Worm (Caenorhabditis elegans) whole organism, dauer: ENCODE measurements around the gene snf-5.

Experiments used
- unc-62 ChIP-seq: sonication (generic microtip); optimal IDR thresholded peaks from 2 replicates; lab custom pipeline; 2017; ENCODE audit warnings: missing biosample characterization, missing genetic modification reagents, missing genetic modification characterization

Gene snf-5

DNA sequence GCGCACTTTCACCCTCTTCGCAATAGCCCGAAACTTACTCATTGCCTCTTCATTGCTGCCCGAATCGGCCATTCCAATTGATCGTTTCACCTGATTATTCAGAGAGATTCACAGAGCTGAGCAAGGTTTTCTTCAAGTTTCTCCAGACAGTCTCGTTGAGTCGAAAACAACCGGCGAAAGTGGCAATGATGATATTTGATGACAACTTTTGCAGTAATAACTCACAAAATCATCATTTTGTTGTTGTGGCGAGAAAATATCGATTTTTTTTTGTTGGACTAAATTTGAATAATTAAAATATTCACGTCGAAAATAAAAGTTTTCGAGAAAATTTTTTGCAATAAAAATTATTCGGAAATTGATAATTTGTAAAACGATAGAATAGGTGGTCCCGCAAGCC is at the start of gene snf-5:
Gene snf-5 (minus strand): TSS at position 182 of the 400 bp plus-strand sequence.
- no peak for TF ChIP-seq unc-62 (GFP tag; lab: Kevin White, UChicago)

DNA sequence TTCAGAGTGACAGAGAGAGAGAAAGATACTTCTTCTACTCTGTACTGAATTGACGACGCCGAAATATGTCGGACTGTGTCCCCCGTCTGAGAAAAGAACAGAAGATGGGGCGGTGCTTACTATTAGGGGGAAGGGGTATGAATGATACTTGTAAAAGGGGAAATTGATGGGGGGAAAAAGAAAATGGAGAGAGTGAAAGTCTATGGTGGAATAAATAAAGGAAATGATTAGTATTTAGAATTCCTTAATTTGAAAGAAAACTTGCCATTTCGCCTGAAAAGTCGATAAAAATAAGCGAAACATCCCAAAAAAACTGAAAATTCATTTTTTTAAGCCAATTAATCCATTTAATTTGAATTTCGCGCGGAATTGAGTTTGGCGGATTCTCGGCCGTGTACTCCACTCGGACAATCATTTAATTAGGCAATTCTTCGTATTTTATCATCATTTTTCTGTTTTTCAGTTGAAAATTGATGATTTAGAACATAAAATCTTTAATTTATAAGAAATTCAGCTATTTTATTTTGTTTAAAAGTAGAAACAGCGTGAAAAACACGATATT is 49.0 kb upstream of the snf-5 start, which contains the start of gene F35C5.12:
Gene F35C5.12 (minus strand): TSS at position 51 of the 562 bp plus-strand sequence.
- no peak for TF ChIP-seq unc-62 (GFP tag; lab: Kevin White, UChicago)

DNA sequence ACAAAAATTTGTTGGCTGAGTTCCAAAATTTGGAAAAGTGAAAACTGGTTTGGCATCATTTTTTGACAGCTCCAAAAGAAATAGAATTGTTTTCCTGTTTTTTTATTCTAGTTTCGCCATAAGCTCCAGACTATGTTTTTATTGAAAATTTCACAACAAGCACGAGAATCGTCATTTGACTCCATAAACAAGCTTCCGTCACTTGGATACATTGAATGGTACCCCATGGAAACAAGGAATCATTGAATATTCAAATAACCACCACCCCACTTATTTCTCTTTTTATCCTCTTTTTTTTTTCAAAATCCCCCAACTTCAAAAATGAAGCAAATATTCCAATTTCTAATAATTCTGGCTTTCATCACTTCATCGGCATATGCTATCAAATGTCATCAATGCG is 43.2 kb upstream of the snf-5 start, which contains the start of gene ddn-2:
Gene ddn-2 (plus strand): TSS at position 301 of the 400 bp plus-strand sequence.
- no peak for TF ChIP-seq unc-62 (GFP tag; lab: Kevin White, UChicago)

DNA sequence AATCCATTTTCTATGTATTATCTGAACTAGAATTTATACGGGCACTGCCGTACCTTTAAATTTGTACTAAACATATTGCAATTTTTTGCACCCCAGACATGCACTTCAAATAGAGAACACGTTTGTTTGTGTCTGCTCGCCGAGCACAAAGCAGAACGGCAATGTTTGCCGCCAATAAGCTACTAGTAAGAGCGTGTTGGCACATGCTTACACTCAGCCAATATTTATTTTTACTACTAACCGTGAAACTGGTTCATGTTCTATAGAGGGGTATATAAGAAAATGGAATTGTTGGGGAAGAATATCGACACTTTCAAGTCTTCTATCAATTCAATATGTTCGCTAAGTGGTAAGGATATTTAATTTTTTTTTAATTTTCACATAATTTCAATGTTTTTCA is 41.5 kb upstream of the snf-5 start, which contains the start of gene nspb-11:
Gene nspb-11 (plus strand): TSS at position 301 of the 400 bp plus-strand sequence.
- TF ChIP-seq unc-62 (GFP tag; lab: Kevin White, UChicago) = no peak

DNA sequence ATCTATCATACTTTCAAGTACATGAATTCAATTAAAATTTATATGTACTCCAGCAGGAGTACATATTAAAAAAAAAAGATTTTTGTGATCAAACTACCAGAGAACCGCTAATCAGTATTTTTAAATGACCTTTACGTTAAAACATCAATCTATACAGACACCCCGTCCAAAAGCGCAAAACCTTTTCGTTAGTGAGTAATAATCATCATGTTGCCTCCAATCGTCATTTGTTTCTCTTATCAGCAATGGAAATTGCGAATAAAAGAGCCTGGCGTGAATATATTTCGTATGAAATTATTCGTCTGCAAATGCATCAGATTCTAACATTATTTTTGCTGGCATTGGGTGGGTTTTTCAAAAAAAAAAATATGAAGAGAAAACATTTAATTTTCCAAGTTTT is 38.6 kb upstream of the snf-5 start, which contains the start of gene clec-66:
Gene clec-66 (plus strand): TSS at position 225 of the 400 bp plus-strand sequence.
- no peak for TF ChIP-seq unc-62 (GFP tag; lab: Kevin White, UChicago)

DNA sequence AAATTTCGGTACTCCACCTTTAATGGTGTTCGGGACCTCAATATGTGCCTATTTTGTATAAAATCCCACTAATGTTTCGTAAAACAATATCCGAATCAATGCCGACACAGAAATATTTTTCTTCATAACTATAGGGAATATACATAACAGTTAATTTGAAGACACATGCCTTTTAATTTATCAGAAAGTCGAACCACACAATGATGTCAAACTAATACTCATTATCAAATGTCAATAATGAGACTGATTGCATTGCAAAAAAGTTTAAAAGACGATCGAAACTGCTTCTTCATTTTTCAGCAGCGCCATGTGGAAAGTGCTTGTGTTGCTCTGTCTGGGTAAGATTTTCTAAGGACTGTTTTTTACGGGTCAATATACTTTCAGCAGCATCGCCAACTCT is 35.4 kb upstream of the snf-5 start, which contains the start of gene clec-65:
Gene clec-65 (plus strand): TSS at position 301 of the 400 bp plus-strand sequence.
- no peak for TF ChIP-seq unc-62 (GFP tag; lab: Kevin White, UChicago)

DNA sequence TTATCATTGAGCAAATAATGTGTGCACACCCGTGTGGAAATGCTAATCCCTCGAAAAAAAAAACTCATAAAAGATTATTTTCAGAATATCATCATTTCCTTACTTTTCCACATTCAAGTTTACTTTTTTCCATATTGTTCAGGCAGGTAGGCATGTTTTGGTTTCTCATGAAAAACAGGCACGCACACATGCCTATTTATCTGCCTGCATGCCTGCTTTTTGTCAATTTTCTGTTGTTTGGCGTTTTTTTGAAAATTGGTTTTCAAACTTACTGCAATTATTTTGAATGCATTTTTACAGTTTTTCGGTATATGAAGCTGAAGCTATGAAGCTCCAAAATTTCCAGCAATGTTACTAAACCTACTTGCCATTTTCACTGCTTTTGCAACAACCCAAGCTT is 32.4 kb upstream of the snf-5 start, which contains the start of gene clec-64:
Gene clec-64 (plus strand): TSS at position 301 of the 400 bp plus-strand sequence.
- TF ChIP-seq unc-62 (GFP tag; lab: Kevin White, UChicago) = no peak

DNA sequence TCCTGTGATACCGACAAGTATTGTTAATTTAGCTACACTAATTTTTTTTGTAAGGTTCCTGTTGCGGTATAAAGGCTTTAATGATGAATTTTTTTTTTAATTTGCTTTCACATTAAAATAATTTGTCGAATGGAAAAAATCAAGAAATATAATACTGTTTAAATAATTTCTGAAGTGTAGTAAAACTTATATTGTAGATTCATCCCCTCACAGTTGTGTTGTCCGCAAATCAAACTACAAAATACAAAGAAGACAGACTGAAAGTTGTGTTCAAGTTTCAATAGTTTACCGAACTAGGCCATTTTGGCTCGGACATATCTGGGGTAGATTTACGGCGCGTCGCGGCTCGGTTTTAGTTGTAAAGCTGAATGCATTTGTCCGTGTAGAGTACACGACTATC is 31.8 kb upstream of the snf-5 start:
- no peak for TF ChIP-seq unc-62 (GFP tag; lab: Kevin White, UChicago)

DNA sequence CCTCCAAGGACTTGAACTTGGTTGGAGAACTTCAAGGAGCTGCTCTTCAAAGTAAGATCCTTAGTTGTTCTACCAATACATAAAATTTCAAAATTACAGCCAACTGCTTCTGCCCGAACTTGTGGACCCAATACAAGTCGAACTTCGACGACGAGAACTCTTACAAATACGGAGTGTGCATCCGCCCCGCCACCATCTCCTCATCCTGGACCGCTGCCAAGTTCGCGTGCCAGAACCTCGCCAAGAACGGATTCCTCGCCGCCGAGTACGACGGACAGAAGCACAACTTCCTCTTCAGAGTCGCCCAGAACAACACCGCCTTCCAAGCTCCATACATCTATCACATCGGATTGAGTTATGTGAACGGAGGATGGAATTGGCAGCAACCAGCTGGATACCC is 31.1 kb upstream of the snf-5 start:
- TF ChIP-seq unc-62 (GFP tag; lab: Kevin White, UChicago) = no peak

DNA sequence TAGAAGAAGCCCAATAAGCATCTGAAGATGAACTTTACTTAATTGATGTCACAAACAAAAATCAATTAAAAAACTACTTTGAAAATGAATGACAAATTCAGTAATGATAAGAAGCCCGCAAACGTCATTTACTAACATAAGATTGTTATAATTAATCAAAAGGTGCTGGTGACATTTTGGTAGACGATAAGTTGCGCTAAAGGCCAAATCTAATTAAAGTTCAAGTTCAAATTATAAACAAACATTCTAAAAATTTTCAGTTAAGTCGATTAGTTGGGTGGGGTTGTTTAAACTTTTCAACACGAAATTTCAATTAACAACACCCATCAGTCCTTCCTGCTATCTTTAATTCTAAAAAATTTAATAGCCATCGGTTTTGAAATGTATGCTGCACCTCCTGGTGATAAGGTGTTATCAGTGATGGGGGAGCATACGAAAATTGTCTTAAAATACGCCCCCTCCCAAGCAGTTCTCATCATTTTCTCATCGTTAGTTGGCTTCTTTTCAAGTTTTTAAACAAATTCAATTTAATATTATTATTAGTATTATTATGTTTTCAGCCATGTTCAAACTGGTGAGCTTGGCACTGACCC is 29.6 kb upstream of the snf-5 start, which contains the start of the genes clec-62 and clec-63:
Gene clec-62 (minus strand): TSS at position 51 of the 593 bp plus-strand sequence.
Gene clec-63 (plus strand): TSS at position 561 of the 593 bp plus-strand sequence.
- no peak for TF ChIP-seq unc-62 (GFP tag; lab: Kevin White, UChicago)

DNA sequence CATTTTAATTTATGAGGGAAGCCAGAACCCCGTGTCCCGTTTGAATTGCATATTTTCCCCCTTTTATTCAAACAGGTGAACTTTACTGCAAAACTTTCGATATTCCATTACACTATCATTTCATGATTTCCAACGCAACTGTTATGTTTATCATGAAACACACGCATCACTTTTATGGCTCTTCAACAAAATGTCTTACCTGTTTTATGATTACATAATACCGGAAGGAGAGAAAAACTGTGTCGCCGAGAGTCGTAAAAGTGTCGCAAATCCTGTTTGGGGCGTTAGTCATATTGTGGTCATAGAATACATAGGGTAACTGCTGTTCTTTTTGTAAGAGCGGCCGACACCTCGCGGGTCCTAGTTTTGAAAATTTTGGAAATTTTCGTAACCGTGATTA is 26.8 kb upstream of the snf-5 start:
- TF ChIP-seq unc-62 (GFP tag; lab: Kevin White, UChicago) = no peak

DNA sequence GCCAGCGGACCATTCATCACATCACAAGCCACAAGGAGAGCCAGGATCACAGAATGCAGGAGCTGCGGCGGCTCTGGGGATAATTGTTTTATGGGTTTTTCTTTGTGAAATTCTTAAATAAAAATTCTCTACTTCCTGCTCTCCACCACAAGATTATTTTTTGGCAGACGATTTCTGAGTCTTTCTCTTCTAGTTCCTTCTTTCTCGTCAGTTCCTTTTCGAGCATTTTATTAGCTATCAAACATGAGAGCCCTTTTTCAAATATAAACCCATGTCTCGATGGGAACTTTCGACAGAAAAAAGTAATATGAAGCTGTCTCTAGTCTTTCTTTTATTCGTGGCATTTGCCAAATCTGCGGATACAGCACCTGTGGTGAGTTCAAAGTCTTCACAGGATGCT is 22.9 kb upstream of the snf-5 start, which contains the start of gene F35C5.3:
Gene F35C5.3 (plus strand): TSS at position 301 of the 400 bp plus-strand sequence.
- TF ChIP-seq unc-62 (GFP tag; lab: Kevin White, UChicago) = no peak

DNA sequence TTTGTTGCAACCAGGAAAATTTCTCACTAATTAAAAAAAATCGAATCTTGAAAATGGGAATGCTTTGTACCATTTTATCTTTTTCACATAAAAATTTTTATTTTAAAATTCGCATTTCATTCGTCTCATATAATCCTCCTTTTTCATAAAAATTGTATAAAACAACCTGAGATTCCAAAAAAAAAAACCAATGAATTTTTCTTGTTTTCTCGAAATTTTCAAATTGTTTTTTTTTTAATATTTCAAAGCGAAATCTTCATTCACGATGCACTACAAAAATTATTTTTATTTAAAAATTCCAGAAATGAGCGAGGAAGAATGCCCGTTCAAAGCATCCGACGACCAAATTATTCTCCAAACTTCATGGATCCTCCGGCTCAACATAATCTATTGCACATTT is 19.4 kb upstream of the snf-5 start, which contains the start of gene sra-14:
Gene sra-14 (plus strand): TSS at position 301 of the 400 bp plus-strand sequence.
- TF ChIP-seq unc-62 (GFP tag; lab: Kevin White, UChicago) = no peak

DNA sequence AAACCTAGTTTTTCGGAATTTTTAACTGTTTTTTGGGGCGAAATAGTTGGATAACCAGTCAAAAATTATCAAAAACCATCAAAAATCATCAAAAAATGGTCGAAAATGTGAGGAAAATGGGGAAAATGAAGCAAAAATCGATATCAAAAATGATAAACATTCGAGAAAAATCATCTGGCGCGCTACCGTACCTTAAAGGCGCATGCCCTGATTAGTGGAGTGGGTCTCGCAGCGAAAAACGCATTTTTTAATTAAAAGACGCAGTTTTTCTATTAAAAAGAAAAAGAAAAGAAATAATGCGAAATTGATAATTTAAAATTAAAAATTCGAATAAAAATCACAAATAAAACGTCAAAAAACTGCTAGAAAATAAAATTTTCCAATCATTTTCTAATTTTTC is 14.8 kb upstream of the snf-5 start, which contains the start of gene F35C5.1:
Gene F35C5.1 (plus strand): TSS at position 399 of the 400 bp plus-strand sequence.
- no peak for TF ChIP-seq unc-62 (GFP tag; lab: Kevin White, UChicago)

DNA sequence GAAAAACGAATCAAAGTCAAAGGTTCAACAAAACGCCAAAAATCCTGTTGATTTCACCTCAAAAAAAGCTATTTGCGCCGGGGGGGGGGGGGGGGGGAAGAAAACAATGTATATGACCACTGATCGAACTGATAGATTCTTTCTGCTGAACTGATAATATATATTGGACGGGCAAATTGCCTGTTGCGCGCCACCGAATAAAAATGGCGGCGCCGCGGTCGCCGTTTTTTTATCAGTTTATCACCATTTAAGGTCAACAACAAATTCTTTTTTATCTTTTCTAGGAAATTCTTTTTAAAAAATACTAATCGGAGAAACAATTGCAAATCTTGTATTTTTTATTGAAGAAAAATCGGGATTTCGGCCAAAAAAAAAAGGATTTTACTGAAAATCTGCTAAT is 14.2 kb upstream of the snf-5 start:
- no peak for TF ChIP-seq unc-62 (GFP tag; lab: Kevin White, UChicago)

DNA sequence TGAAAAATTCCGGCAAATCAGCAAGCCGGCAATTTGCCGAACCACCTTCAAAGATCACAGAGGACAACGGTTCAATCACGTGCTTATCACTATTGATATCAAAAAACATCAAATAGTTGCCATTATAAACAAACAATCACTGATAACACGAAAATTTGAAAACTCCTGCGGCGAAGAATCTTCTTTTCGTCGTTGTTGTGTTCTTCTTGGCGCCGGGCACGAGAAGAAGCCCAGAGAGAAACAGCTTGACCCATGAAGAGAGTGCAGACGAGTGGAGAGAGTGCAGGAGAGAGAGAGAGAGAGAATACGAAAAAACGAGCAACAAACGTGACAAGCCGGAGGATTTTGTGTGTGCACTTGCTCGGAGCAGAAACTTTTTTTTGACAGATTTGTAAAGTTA is 13.1 kb upstream of the snf-5 start:
- TF ChIP-seq unc-62 (GFP tag; lab: Kevin White, UChicago) = no peak
